Worm (Caenorhabditis elegans) whole organism, L4 larva: Measurements from ENCODE around the gene F12F6.7.

Source experiments
- F49E8.2 ChIP-seq: sonication (generic microtip); optimal IDR thresholded peaks from 2 replicates; lab custom pipeline; 2016; ENCODE audit warnings: missing compliant biosample characterization, mild to moderate bottlenecking, missing genetic modification characterization, borderline replicate concordance
- T20F7.1 ChIP-seq: fragments of 200-800 bp; sonication (Bioruptor generic); optimal IDR thresholded peaks from 2 replicates; lab custom pipeline; 2018; ENCODE audit warnings: mild to moderate bottlenecking, missing genetic modification characterization, missing compliant biosample characterization
- Y105C5A.15 ChIP-seq: fragments of 200-800 bp; sonication (Bioruptor generic); IDR thresholded peaks from 2 replicates; pipeline ENCODE4 v1.3.6; 2022; ENCODE audit warnings: missing genetic modification characterization, missing compliant biosample characterization
- Y5F2A.4 ChIP-seq: fragments of 200-800 bp; sonication (Bioruptor generic); optimal IDR thresholded peaks from 2 replicates; lab custom pipeline; 2018; ENCODE audit warnings: mild to moderate bottlenecking, missing genetic modification characterization, missing compliant biosample characterization
- ZK337.2 ChIP-seq: fragments of 200-800 bp; sonication (Bioruptor generic); IDR thresholded peaks from 2 replicates; pipeline ENCODE4 v1.3.6; 2022; ENCODE audit warnings: missing genetic modification reagents, missing genetic modification characterization, missing compliant biosample characterization
- ZK546.5 ChIP-seq, 2 experiments: sonication (generic microtip); optimal IDR thresholded peaks; 2 replicates each; lab custom pipeline; 2017; ENCODE audit warnings: missing biosample characterization in 2 of 2, missing genetic modification characterization in 2 of 2
- aha-1 ChIP-seq: fragments of 150-350 bp; peaks from one replicate; lab custom pipeline; 2014; ENCODE audit warnings: missing biosample characterization, missing genetic modification characterization
- ama-1 ChIP-seq: fragments of 150-350 bp; optimal IDR thresholded peaks from 2 replicates; lab custom pipeline; 2014; ENCODE audit warnings: inconsistent platforms, mixed read lengths
- attf-4 ChIP-seq: sonication (generic microtip); optimal IDR thresholded peaks from 3 replicates; lab custom pipeline; 2017; ENCODE audit warnings: missing biosample characterization, missing genetic modification characterization
- ceh-44 ChIP-seq: fragments of 200-800 bp; sonication (Bioruptor generic); IDR thresholded peaks from 2 replicates; pipeline ENCODE4 v1.3.6; 2022; ENCODE audit warnings: missing genetic modification reagents, missing genetic modification characterization, missing compliant biosample characterization
- cey-2 ChIP-seq: sonication (generic microtip); optimal IDR thresholded peaks from 3 replicates; lab custom pipeline; 2017; ENCODE audit warnings: missing genetic modification characterization, mild to moderate bottlenecking, missing compliant biosample characterization, antibody characterized with exemption, borderline replicate concordance; ENCODE audit not compliant: insufficient read depth
- daf-12 ChIP-seq: fragments of 150-350 bp; optimal IDR thresholded peaks from 2 replicates; lab custom pipeline; 2014; ENCODE audit warnings: missing biosample characterization, missing genetic modification reagents, missing genetic modification characterization
- daf-19 ChIP-seq: fragments of 200-800 bp; sonication (Bioruptor generic); conservative IDR thresholded peaks from 2 replicates; pipeline ENCODE4 v1.3.6; 2022; ENCODE audit warnings: missing genetic modification characterization, missing compliant biosample characterization
- dmd-8 ChIP-seq: fragments of 200-800 bp; sonication (Bioruptor generic); IDR thresholded peaks from 2 replicates; pipeline ENCODE4 v1.3.6; 2022; ENCODE audit warnings: missing genetic modification characterization, missing compliant biosample characterization
- dmd-9 ChIP-seq: fragments of 200-800 bp; sonication (Bioruptor generic); IDR thresholded peaks from 2 replicates; pipeline ENCODE4 v1.3.6; 2022; ENCODE audit warnings: missing genetic modification reagents, missing genetic modification characterization, missing compliant biosample characterization
- egl-27 ChIP-seq: sonication (generic microtip); optimal IDR thresholded peaks from 3 replicates; lab custom pipeline; 2017; ENCODE audit warnings: missing biosample characterization, missing genetic modification reagents, missing genetic modification characterization
- hif-1 ChIP-seq, 2 experiments: sonication (generic microtip); optimal IDR thresholded peaks; 2 replicates each; lab custom pipeline; 2016 to 2017; ENCODE audit warnings: missing compliant biosample characterization in 2 of 2, missing genetic modification characterization in 2 of 2, missing genetic modification reagents in 2 of 2, missing genotype in 2 of 2, mild to moderate bottlenecking in 1 of 2
- hmg-1.1 ChIP-seq: fragments of 200-800 bp; sonication (Bioruptor generic); IDR thresholded peaks from 2 replicates; pipeline ENCODE4 v1.3.6; 2022; ENCODE audit warnings: missing genetic modification reagents, missing genetic modification characterization, missing compliant biosample characterization
- jun-1 ChIP-seq: fragments of 150-350 bp; optimal IDR thresholded peaks from 2 replicates; lab custom pipeline; 2014; ENCODE audit warnings: missing biosample characterization, missing genetic modification reagents, missing genetic modification characterization
- lin-38 ChIP-seq: fragments of 200-800 bp; sonication (Bioruptor generic); IDR thresholded peaks from 2 replicates; pipeline ENCODE4 v1.3.6; 2022; ENCODE audit warnings: missing genetic modification reagents, missing genetic modification characterization, missing compliant biosample characterization
- lin-39 ChIP-seq: fragments of 150-350 bp; optimal IDR thresholded peaks from 2 replicates; lab custom pipeline; 2014; ENCODE audit warnings: missing biosample characterization, missing genetic modification reagents, missing genetic modification characterization
- lsy-2 ChIP-seq, 2 experiments: fragments of 150-350 bp in 1 of 2; sonication (generic microtip) in 1 of 2; optimal IDR thresholded peaks; 2 replicates each; lab custom pipeline; 2014 to 2017; ENCODE audit warnings: missing biosample characterization in 2 of 2, missing genetic modification characterization in 2 of 2
- mdt-29 ChIP-seq: fragments of 200-800 bp; sonication (Bioruptor generic); IDR thresholded peaks from 2 replicates; pipeline ENCODE4 v1.3.6; 2022; ENCODE audit warnings: missing genetic modification reagents, missing genetic modification characterization, missing compliant biosample characterization
- mep-1 ChIP-seq: fragments of 150-350 bp; sonication (generic microtip); optimal IDR thresholded peaks from 3 replicates; lab custom pipeline; 2014; ENCODE audit warnings: missing biosample characterization, missing genetic modification characterization
- mxl-2 ChIP-seq: fragments of 200-800 bp; sonication (Bioruptor generic); conservative IDR thresholded peaks from 2 replicates; pipeline ENCODE4 v1.3.6; 2022; ENCODE audit warnings: missing genetic modification reagents, missing genetic modification characterization, missing compliant biosample characterization
- nhr-10 ChIP-seq: fragments of 150-350 bp; optimal IDR thresholded peaks from 2 replicates; lab custom pipeline; 2014; ENCODE audit warnings: missing biosample characterization, missing genetic modification characterization
- nhr-111 ChIP-seq: fragments of 200-800 bp; sonication (Bioruptor generic); optimal IDR thresholded peaks from 2 replicates; lab custom pipeline; 2018; ENCODE audit warnings: mild to moderate bottlenecking, missing genetic modification characterization, missing compliant biosample characterization
- nhr-25 ChIP-seq: sonication (generic microtip); optimal IDR thresholded peaks from 2 replicates; lab custom pipeline; 2017; ENCODE audit warnings: missing genetic modification characterization, mild to moderate bottlenecking, missing compliant biosample characterization, antibody characterized with exemption, moderate library complexity, borderline replicate concordance; ENCODE audit not compliant: insufficient read depth
- nhr-28 ChIP-seq: fragments of 150-350 bp; optimal IDR thresholded peaks from 2 replicates; lab custom pipeline; 2014; ENCODE audit warnings: missing biosample characterization, missing genetic modification characterization
- nhr-42 ChIP-seq: fragments of 200-800 bp; sonication (Bioruptor generic); IDR thresholded peaks from 2 replicates; pipeline ENCODE4 v1.3.6; 2022; ENCODE audit warnings: missing genetic modification characterization, missing compliant biosample characterization
- nhr-48 ChIP-seq: sonication (generic microtip); optimal IDR thresholded peaks from 2 replicates; lab custom pipeline; 2016; ENCODE audit warnings: mild to moderate bottlenecking, missing genetic modification characterization, missing compliant biosample characterization
- nhr-6 ChIP-seq: fragments of 150-350 bp; optimal IDR thresholded peaks from 2 replicates; lab custom pipeline; 2014; ENCODE audit warnings: missing biosample characterization, missing genetic modification characterization
- nhr-77 ChIP-seq: fragments of 150-350 bp; optimal IDR thresholded peaks from 2 replicates; lab custom pipeline; 2014; ENCODE audit warnings: missing biosample characterization, missing genetic modification characterization
- pha-4 ChIP-seq, 2 experiments: fragments of 150-350 bp in 1 of 2; fragments of 200-800 bp in 1 of 2; sonication (Bioruptor generic) in 1 of 2; IDR thresholded peaks in 1 of 2; optimal IDR thresholded peaks in 1 of 2; 2 replicates each; pipeline versions ENCODE4 v1.3.6 to Lab custom; 2014 to 2022; ENCODE audit warnings: missing genetic modification characterization in 2 of 2, missing genetic modification reagents in 2 of 2, missing biosample characterization in 1 of 2, missing compliant biosample characterization in 1 of 2
- php-3 ChIP-seq: fragments of 200-800 bp; sonication (Bioruptor generic); IDR thresholded peaks from 2 replicates; pipeline ENCODE4 v1.3.6; 2022; ENCODE audit warnings: missing genetic modification reagents, missing genetic modification characterization, missing compliant biosample characterization
- rbr-2 ChIP-seq: sonication (generic microtip); optimal IDR thresholded peaks from 2 replicates; lab custom pipeline; 2016; ENCODE audit warnings: missing genotype, missing genetic modification characterization, missing compliant biosample characterization
- saeg-2 ChIP-seq: fragments of 200-800 bp; sonication (Bioruptor generic); IDR thresholded peaks from 2 replicates; pipeline ENCODE4 v1.3.6; 2022; ENCODE audit warnings: missing genetic modification reagents, missing genetic modification characterization, missing compliant biosample characterization
- skn-1 ChIP-seq: fragments of 150-350 bp; optimal IDR thresholded peaks from 2 replicates; lab custom pipeline; 2014; ENCODE audit warnings: missing biosample characterization, missing genetic modification characterization
- spr-1 ChIP-seq: sonication (generic microtip); optimal IDR thresholded peaks from 2 replicates; lab custom pipeline; 2016; ENCODE audit warnings: mild to moderate bottlenecking, missing genetic modification characterization, missing compliant biosample characterization
- tra-1 ChIP-seq: fragments of 200-800 bp; sonication (Bioruptor generic); IDR thresholded peaks from 2 replicates; pipeline ENCODE4 v1.3.6; 2022; ENCODE audit warnings: missing genetic modification reagents, missing genetic modification characterization, missing compliant biosample characterization
- vab-7 ChIP-seq: fragments of 200-800 bp; sonication (Bioruptor generic); IDR thresholded peaks from 2 replicates; pipeline ENCODE4 v1.3.6; 2022; ENCODE audit warnings: missing genetic modification reagents, missing genetic modification characterization, missing compliant biosample characterization
- zag-1 ChIP-seq: fragments of 150-350 bp; optimal IDR thresholded peaks from 2 replicates; lab custom pipeline; 2014; ENCODE audit warnings: missing biosample characterization, missing genetic modification characterization
- zfp-2 ChIP-seq: sonication (generic microtip); optimal IDR thresholded peaks from 2 replicates; lab custom pipeline; 2016; ENCODE audit warnings: mild to moderate bottlenecking, missing genetic modification characterization, missing compliant biosample characterization
- zfp-3 ChIP-seq: fragments of 200-800 bp; sonication (Bioruptor generic); conservative IDR thresholded peaks from 2 replicates; pipeline ENCODE4 v1.3.6; 2022; ENCODE audit warnings: missing genetic modification reagents, missing genetic modification characterization, missing compliant biosample characterization
- zip-11 ChIP-seq: fragments of 200-800 bp; sonication (Bioruptor generic); IDR thresholded peaks from 2 replicates; pipeline ENCODE4 v1.3.6; 2022; ENCODE audit warnings: missing genetic modification characterization, missing compliant biosample characterization
- zip-2 ChIP-seq: fragments of 150-350 bp; optimal IDR thresholded peaks from 2 replicates; lab custom pipeline; 2014; ENCODE audit warnings: missing biosample characterization, missing genetic modification characterization
- ztf-7 ChIP-seq: fragments of 150-350 bp; optimal IDR thresholded peaks from 2 replicates; lab custom pipeline; 2014; ENCODE audit warnings: missing biosample characterization, missing genetic modification characterization

Gene F12F6.7

ce11 chrIV:11594191-11594673 lies 32.6 kb upstream of the F12F6.7 start, which contains the start of gene mig-38 (continued):
- TF ChIP-seq Y105C5A.15 (GFP tag; lab: Robert Waterston, UW) (0 out of 2 replicates have a peak, but pooled peaks have one; percentile 63), php-3 (GFP tag; lab: Robert Waterston, UW) (no peak; the same call in 1 of the 2 replicates), nhr-77 (tag; lab: Kevin White, UChicago) (peak; percentile 48), spr-1 (tag; lab: Kevin White, UChicago) (peak; percentile 8), pha-4 (GFP tag; IDR thresholded peaks at IDR 0.05; lab: Robert Waterston, UW) (no peak), pha-4 (tag; optimal IDR thresholded peaks at IDR 0.05; lab: Kevin White, UChicago) (no peak), lin-38 (peak; percentile 7; the same call in 1 of the 2 replicates), vab-7 (GFP tag; lab: Robert Waterston, UW) (no peak), ZK337.2 (GFP tag; lab: Robert Waterston, UW) (no peak), nhr-48 (tag; lab: Kevin White, UChicago) (peak; percentile 65), ZK546.5 (tag; optimal IDR thresholded peaks at IDR 0.05; lab: Kevin White, UChicago) (no peak), saeg-2 (no peak), skn-1 (tag; lab: Kevin White, UChicago) (no peak), zag-1 (tag; lab: Kevin White, UChicago) (no peak), cey-2 (tag; lab: Kevin White, UChicago) (no peak), hmg-1.1 (GFP tag; lab: Robert Waterston, UW) (peak; percentile 67), nhr-6 (tag; lab: Kevin White, UChicago) (no peak), nhr-42 (GFP tag; lab: Robert Waterston, UW) (no peak), nhr-28 (tag; lab: Kevin White, UChicago) (peak; percentile 34), egl-27 (tag; lab: Kevin White, UChicago) (no peak), zfp-3 (0 out of 2 replicates have a peak, but pooled peaks have one; percentile 36), daf-12 (tag; lab: Kevin White, UChicago) (no peak), F49E8.2 (tag; lab: Kevin White, UChicago) (no peak), zip-11 (no peak), nhr-111 (GFP tag; lab: Kevin White, UChicago) (peak; percentile 7), aha-1 (tag; lab: Kevin White, UChicago) (peak; percentile 98), zfp-2 (tag; lab: Kevin White, UChicago) (no peak), daf-19 (GFP tag; lab: Robert Waterston, UW) (0 out of 2 replicates have a peak, but pooled peaks have one; percentile 69), attf-4 (no peak), ceh-44 (GFP tag; lab: Robert Waterston, UW) (no peak), ama-1 (peak; percentile 94), hif-1 (tag; optimal IDR thresholded peaks at IDR 0.05; lab: Kevin White, UChicago) (no peak), mxl-2 (GFP tag; lab: Robert Waterston, UW) (no peak), nhr-25 (tag; lab: Kevin White, UChicago) (no peak)

DNA sequence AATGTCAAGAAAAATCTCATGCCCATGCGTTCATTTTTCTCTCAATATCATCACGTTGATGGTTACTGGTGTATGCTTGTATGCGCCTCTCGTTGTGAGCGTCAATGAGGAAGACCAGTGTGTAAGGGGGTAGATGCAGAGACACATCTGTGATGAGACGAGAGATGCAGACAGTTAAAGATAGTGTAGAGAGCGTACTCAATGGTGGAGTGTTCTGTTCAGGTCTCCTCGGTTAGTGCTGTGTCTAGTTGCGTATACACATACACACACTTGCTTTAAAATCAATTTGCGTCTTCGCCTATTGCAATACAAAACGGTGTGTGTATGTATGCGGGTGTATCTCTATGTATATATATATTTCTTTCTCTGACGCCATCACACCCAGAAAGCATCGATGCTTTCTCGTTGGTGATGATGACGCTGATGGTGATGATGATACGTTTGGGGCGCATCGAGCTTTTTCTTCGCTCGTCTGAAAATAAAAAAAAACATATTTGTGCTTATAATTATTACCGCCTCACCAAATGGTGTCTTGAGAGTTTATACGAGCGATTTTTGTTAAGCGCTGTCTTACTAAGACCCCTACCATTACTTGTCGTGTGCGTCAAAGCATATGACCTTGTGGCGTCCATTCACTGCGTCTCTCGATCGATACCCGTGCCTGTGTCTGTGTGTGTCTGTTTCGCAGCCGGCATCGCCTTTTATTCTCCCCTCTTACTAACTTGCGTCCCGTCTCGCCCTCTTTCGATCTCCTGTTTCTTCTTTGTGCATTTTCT lies 32.0 kb upstream of the F12F6.7 start, which contains the start of gene F40F11.3:
Gene F40F11.3 (minus strand): TSS at position 589 of the 776 bp plus-strand sequence.
- TF ChIP-seq zip-2 (no peak), jun-1 (tag; lab: Kevin White, UChicago) (peak; percentile 28), nhr-111 (GFP tag; lab: Kevin White, UChicago) (no peak), mdt-29 (GFP tag; lab: Robert Waterston, UW) (no peak; the same call in 1 of the 2 replicates), mep-1 (peak; percentile 81), nhr-6 (tag; lab: Kevin White, UChicago) (peak; percentile 69), nhr-48 (tag; lab: Kevin White, UChicago) (peak; percentile 65), lin-39 (tag; lab: Kevin White, UChicago) (no peak), lsy-2 (tag; optimal IDR thresholded peaks at IDR 0.05; lab: Kevin White, UChicago) (peak; percentile 78 to 91), Y5F2A.4 (GFP tag; lab: Kevin White, UChicago) (no peak), nhr-42 (GFP tag; lab: Robert Waterston, UW) (peak; percentile 64; the same call in 1 of the 2 replicates), spr-1 (tag; lab: Kevin White, UChicago) (peak; percentile 55), T20F7.1 (GFP tag; lab: Kevin White, UChicago) (peak; percentile 79), pha-4 (GFP tag; IDR thresholded peaks at IDR 0.05; lab: Robert Waterston, UW) (peak; percentile 30; the same call in 1 of the 2 replicates), pha-4 (tag; optimal IDR thresholded peaks at IDR 0.05; lab: Kevin White, UChicago) (peak; percentile 62), hmg-1.1 (GFP tag; lab: Robert Waterston, UW) (peak; percentile 95), dmd-9 (GFP tag; lab: Robert Waterston, UW) (peak; percentile 33; the same call in 1 of the 2 replicates), nhr-10 (tag; lab: Kevin White, UChicago) (no peak), ztf-7 (peak; percentile 62), rbr-2 (peak; percentile 86), dmd-8 (GFP tag; lab: Robert Waterston, UW) (peak; percentile 25; the same call in 1 of the 2 replicates), tra-1 (GFP tag; lab: Robert Waterston, UW) (peak; percentile 72)
